Worm (Caenorhabditis elegans) whole organism, early embryonic: Measurements from ENCODE around the gene C43H6.6.

ENCODE experiments used
- B0310.2 ChIP-seq: sonication (generic microtip); optimal IDR thresholded peaks from 2 replicates; lab custom pipeline; 2016; ENCODE audit warnings: mild to moderate bottlenecking, missing genetic modification characterization, missing compliant biosample characterization
- F13C5.2 ChIP-seq: sonication (generic microtip); optimal IDR thresholded peaks from 2 replicates; lab custom pipeline; 2017; ENCODE audit warnings: mild to moderate bottlenecking, missing genetic modification characterization, inconsistent platforms, missing compliant biosample characterization
- aly-1 ChIP-seq: sonication (generic microtip); optimal IDR thresholded peaks from 2 replicates; lab custom pipeline; 2016; ENCODE audit warnings: missing genetic modification characterization, missing compliant biosample characterization
- ama-1 ChIP-seq: fragments of 150-350 bp; optimal IDR thresholded peaks from 2 replicates; lab custom pipeline; 2014
- ceh-13 ChIP-seq: fragments of 200-800 bp; sonication (Bioruptor generic); optimal IDR thresholded peaks from 2 replicates; lab custom pipeline; 2018; ENCODE audit warnings: mild to moderate bottlenecking, missing genetic modification characterization, missing compliant biosample characterization
- ceh-36 ChIP-seq: sonication (generic microtip); optimal IDR thresholded peaks from 2 replicates; lab custom pipeline; 2016; ENCODE audit warnings: missing genetic modification characterization, inconsistent platforms, missing compliant biosample characterization
- ets-7 ChIP-seq: sonication (generic microtip); optimal IDR thresholded peaks from 2 replicates; lab custom pipeline; 2016; ENCODE audit warnings: missing genotype, missing genetic modification characterization, missing compliant biosample characterization
- flt-1 ChIP-seq: fragments of 200-800 bp; sonication (Bioruptor generic); IDR thresholded peaks from 2 replicates; pipeline ENCODE4 v1.3.6; 2022; ENCODE audit warnings: missing genetic modification characterization, missing compliant biosample characterization
- hmbx-1 ChIP-seq: sonication (generic microtip); optimal IDR thresholded peaks from 2 replicates; lab custom pipeline; 2016; ENCODE audit warnings: mild to moderate bottlenecking, missing genetic modification characterization, missing compliant biosample characterization
- hmg-4 ChIP-seq: fragments of 200-800 bp; sonication (Bioruptor generic); optimal IDR thresholded peaks from 2 replicates; lab custom pipeline; 2018; ENCODE audit warnings: mild to moderate bottlenecking, missing genetic modification characterization, missing compliant biosample characterization
- hnd-1 ChIP-seq: sonication (generic microtip); optimal IDR thresholded peaks from 2 replicates; lab custom pipeline; 2016; ENCODE audit warnings: missing genetic modification characterization, missing compliant biosample characterization
- pes-1 ChIP-seq: fragments of 200-800 bp; sonication (Bioruptor generic); IDR thresholded peaks from 2 replicates; pipeline ENCODE4 v1.3.6; 2022; ENCODE audit warnings: missing genetic modification reagents, missing genetic modification characterization, missing compliant biosample characterization
- scrt-1 ChIP-seq: fragments of 200-800 bp; sonication (Bioruptor generic); IDR thresholded peaks from 2 replicates; pipeline ENCODE4 v1.3.6; 2022; ENCODE audit warnings: missing genetic modification characterization, missing compliant biosample characterization
- sea-1 ChIP-seq: fragments of 200-800 bp; sonication (Bioruptor generic); conservative IDR thresholded peaks from 2 replicates; pipeline ENCODE4 v1.3.6; 2022; ENCODE audit warnings: missing genetic modification characterization, missing compliant biosample characterization
- tbx-11 ChIP-seq: fragments of 200-800 bp; sonication (Bioruptor generic); IDR thresholded peaks from 2 replicates; pipeline ENCODE4 v1.3.6; 2022; ENCODE audit warnings: missing genetic modification characterization, missing compliant biosample characterization
- tbx-37 ChIP-seq: fragments of 200-800 bp; sonication (Bioruptor generic); conservative IDR thresholded peaks from 2 replicates; pipeline ENCODE4 v1.3.6; 2022; ENCODE audit warnings: missing genetic modification reagents, missing genetic modification characterization, missing compliant biosample characterization
- tra-4 ChIP-seq: sonication (generic microtip); optimal IDR thresholded peaks from 2 replicates; lab custom pipeline; 2017; ENCODE audit warnings: missing genetic modification characterization, missing compliant biosample characterization

Gene C43H6.6

DNA sequence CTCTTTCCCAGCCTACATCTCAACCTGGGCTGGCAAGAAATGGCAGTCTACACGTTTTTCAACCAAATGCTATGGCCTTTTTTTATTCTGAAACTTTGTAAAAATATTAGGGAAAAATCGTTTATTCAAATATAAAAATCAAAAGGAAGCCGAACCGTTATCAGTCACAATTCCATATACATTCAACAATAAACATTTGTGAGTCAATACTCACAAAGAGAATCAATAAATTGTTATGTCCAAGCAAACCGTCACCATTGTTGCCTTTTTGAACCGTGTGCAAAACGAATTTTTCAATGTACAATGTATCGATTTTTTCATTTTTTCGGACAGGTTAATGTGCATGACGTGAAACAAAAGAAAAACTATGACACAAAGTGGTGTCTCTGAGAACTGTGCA is 26.0 kb upstream of the C43H6.6 start:
- TF ChIP-seq tbx-11 (GFP tag; lab: Robert Waterston, UW) (no peak), F13C5.2 (tag; lab: Kevin White, UChicago) (no peak)

DNA sequence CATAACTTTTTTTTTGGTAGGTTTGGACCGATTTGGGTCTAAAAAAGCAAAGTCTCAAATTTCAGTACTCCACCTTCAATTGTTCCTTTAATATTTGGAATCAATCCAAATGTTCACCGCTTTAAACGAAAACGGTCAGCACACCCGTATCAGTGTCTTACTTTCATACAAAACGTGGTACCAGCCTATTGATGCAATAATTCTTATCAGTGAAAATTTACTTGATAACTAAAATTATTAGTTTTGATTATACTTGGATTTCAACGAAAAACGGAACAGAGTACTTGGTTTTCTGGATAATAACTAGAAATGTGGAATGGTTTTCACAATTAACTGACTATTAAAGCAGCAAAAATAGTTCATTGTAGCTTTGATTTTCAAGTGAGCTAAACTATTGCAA is 24.4 kb upstream of the C43H6.6 start:
- no peak for TF ChIP-seq F13C5.2 (tag; lab: Kevin White, UChicago)
- TF ChIP-seq tbx-11 (GFP tag; lab: Robert Waterston, UW): no peak
- no peak for TF ChIP-seq tra-4 (tag; lab: Kevin White, UChicago)
- no peak for TF ChIP-seq ama-1 (lab: Kevin White, UChicago)
- no peak for TF ChIP-seq hmbx-1 (tag; lab: Kevin White, UChicago)
- TF ChIP-seq ceh-13 (GFP tag; lab: Kevin White, UChicago): no peak
- TF ChIP-seq pes-1 (GFP tag; lab: Robert Waterston, UW): no peak
- no peak for TF ChIP-seq sea-1 (GFP tag; lab: Robert Waterston, UW)
- TF ChIP-seq hmg-4 (GFP tag; lab: Kevin White, UChicago): no peak
- TF ChIP-seq B0310.2 (tag; lab: Kevin White, UChicago): no peak
- no peak for TF ChIP-seq tbx-37 (GFP tag; lab: Robert Waterston, UW)
- no peak for TF ChIP-seq ets-7 (tag; lab: Kevin White, UChicago)
- no peak for TF ChIP-seq aly-1 (tag; lab: Kevin White, UChicago)
- TF ChIP-seq hnd-1 (tag; lab: Kevin White, UChicago): no peak
- TF ChIP-seq ceh-36 (tag; lab: Kevin White, UChicago): no peak
- no peak for TF ChIP-seq flt-1 (GFP tag; lab: Robert Waterston, UW)

DNA sequence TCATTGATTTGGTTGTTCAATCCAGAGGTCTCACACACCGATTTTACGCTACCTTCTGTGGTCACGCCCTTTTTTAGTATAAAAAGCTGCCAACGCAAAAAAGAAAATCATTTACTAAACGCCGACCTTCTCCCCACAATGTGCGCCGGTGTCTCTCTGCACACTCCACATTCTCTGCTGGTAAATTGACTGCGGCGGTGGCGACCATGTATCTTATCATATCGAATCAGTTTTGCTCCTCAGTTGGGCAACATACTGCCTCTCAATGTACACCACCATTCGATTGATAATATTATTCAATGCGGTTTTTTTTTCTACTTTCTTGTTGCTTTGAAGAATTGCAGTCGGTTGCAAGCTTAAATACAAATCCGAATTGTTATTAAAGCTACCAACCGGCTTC is 22.9 kb upstream of the C43H6.6 start:
- TF ChIP-seq hnd-1 (tag; lab: Kevin White, UChicago) (no peak), ceh-13 (GFP tag; lab: Kevin White, UChicago) (no peak), tra-4 (tag; lab: Kevin White, UChicago) (no peak), B0310.2 (tag; lab: Kevin White, UChicago) (no peak), ceh-36 (tag; lab: Kevin White, UChicago) (no peak), scrt-1 (GFP tag; lab: Robert Waterston, UW) (no peak), tbx-37 (GFP tag; lab: Robert Waterston, UW) (no peak), hmbx-1 (tag; lab: Kevin White, UChicago) (no peak), ama-1 (lab: Kevin White, UChicago) (no peak), ets-7 (tag; lab: Kevin White, UChicago) (no peak), pes-1 (GFP tag; lab: Robert Waterston, UW) (no peak), F13C5.2 (tag; lab: Kevin White, UChicago) (no peak), sea-1 (GFP tag; lab: Robert Waterston, UW) (no peak), aly-1 (tag; lab: Kevin White, UChicago) (no peak), tbx-11 (GFP tag; lab: Robert Waterston, UW) (no peak), hmg-4 (GFP tag; lab: Kevin White, UChicago) (no peak), flt-1 (GFP tag; lab: Robert Waterston, UW) (no peak)

DNA sequence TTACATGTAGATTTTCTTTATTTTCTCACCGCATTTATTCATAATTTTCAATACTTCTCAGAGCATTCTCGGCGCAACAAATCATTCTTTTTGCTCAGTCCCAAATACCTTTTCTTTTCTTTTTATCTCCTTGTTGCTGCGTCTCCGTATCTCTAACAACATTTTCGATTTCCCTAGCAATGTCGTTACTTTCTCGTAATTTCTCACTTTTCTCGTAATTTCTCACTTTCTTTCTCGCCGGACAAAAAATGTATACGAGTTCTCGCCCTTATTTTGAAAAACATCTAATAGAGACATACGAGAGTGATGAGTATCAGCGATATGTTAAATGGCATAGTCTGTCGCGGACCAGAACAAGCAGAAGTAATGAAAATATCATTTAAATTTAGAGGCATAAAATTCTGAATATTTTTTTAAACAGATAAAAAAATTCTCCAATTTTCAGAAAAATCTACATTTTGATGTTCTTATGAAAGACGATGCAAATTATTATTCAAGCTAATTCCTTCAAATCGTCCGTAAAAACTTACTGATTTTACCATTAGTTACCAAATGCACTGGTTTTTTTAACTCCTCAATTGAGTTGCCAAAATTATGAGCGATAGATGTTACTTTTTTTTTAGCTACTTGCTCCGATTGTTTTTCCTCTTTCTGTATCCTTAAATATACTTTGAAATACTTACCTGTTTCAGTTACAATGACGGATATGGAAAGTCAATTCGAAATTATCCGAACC is 19.6 kb upstream of the C43H6.6 start, which contains the start of gene F47G3.3:
TSS of gene F47G3.3 (plus strand) at position 686 of the 736 bp plus-strand sequence.
- TF ChIP-seq F13C5.2 (tag; lab: Kevin White, UChicago): no peak
- TF ChIP-seq aly-1 (tag; lab: Kevin White, UChicago): no peak
- TF ChIP-seq hmbx-1 (tag; lab: Kevin White, UChicago): no peak
- TF ChIP-seq B0310.2 (tag; lab: Kevin White, UChicago): no peak
- TF ChIP-seq flt-1 (GFP tag; lab: Robert Waterston, UW): no peak
- no peak for TF ChIP-seq pes-1 (GFP tag; lab: Robert Waterston, UW)
- TF ChIP-seq ceh-13 (GFP tag; lab: Kevin White, UChicago): no peak
- TF ChIP-seq sea-1 (GFP tag; lab: Robert Waterston, UW): no peak
- TF ChIP-seq ceh-36 (tag; lab: Kevin White, UChicago): no peak
- TF ChIP-seq tbx-37 (GFP tag; lab: Robert Waterston, UW): no peak
- TF ChIP-seq hnd-1 (tag; lab: Kevin White, UChicago): no peak
- TF ChIP-seq ets-7 (tag; lab: Kevin White, UChicago): no peak
- no peak for TF ChIP-seq hmg-4 (GFP tag; lab: Kevin White, UChicago)
- TF ChIP-seq scrt-1 (GFP tag; lab: Robert Waterston, UW): no peak

DNA sequence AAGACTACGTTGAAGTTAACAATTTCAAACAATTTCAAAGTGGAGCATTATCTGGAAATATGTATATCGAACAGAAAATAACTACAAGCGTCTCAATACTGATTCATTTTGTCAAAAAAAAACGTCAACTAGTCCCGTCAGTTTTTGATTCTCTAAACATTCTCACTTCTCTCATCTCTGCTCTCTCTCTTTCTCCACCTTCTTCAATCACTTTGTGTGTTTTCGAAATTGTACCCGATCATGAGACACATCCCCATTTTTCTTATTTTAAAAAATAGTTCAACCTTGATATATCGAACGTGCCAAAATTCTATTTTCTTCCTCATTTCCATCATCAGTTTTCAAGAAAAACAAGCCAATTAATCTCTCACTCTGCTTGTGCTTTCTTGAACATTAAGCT is 14.3 kb upstream of the C43H6.6 start:
- TF ChIP-seq flt-1 (GFP tag; lab: Robert Waterston, UW) (no peak), tra-4 (tag; lab: Kevin White, UChicago) (no peak), hnd-1 (tag; lab: Kevin White, UChicago) (no peak), pes-1 (GFP tag; lab: Robert Waterston, UW) (no peak), B0310.2 (tag; lab: Kevin White, UChicago) (no peak), tbx-37 (GFP tag; lab: Robert Waterston, UW) (no peak), scrt-1 (GFP tag; lab: Robert Waterston, UW) (no peak), ceh-36 (tag; lab: Kevin White, UChicago) (no peak), sea-1 (GFP tag; lab: Robert Waterston, UW) (no peak), hmg-4 (GFP tag; lab: Kevin White, UChicago) (no peak), ceh-13 (GFP tag; lab: Kevin White, UChicago) (no peak), tbx-11 (GFP tag; lab: Robert Waterston, UW) (no peak), hmbx-1 (tag; lab: Kevin White, UChicago) (no peak), aly-1 (tag; lab: Kevin White, UChicago) (no peak), F13C5.2 (tag; lab: Kevin White, UChicago) (no peak), ama-1 (lab: Kevin White, UChicago) (no peak), ets-7 (tag; lab: Kevin White, UChicago) (no peak)

DNA sequence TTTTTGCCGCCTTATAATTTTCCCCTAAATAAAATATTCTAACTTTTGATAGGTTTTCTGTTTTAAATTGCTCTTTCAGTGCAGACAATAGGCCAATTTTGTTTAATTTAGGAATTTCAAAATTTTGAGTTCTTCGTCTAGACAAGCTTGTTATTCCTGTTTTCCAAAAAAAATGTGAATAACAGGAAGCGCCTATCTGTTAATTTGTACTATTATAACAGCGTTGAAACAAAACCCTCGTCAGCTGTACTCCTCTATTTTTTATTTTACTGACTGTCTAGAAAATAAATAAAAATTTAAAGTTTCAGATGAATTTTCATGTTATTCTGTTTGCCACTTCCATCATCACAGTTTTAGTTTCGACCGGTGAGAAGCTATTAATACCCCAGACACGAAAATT is 13.8 kb upstream of the C43H6.6 start, which contains the start of gene F47G3.4:
TSS of gene F47G3.4 (plus strand) at position 301 of the 400 bp plus-strand sequence.
- TF ChIP-seq B0310.2 (tag; lab: Kevin White, UChicago): no peak
- TF ChIP-seq ceh-36 (tag; lab: Kevin White, UChicago): no peak
- TF ChIP-seq ceh-13 (GFP tag; lab: Kevin White, UChicago): no peak
- no peak for TF ChIP-seq hmg-4 (GFP tag; lab: Kevin White, UChicago)
- TF ChIP-seq hmbx-1 (tag; lab: Kevin White, UChicago): no peak
- no peak for TF ChIP-seq scrt-1 (GFP tag; lab: Robert Waterston, UW)
- no peak for TF ChIP-seq pes-1 (GFP tag; lab: Robert Waterston, UW)
- TF ChIP-seq hnd-1 (tag; lab: Kevin White, UChicago): no peak
- TF ChIP-seq F13C5.2 (tag; lab: Kevin White, UChicago): no peak
- TF ChIP-seq tra-4 (tag; lab: Kevin White, UChicago): no peak
- no peak for TF ChIP-seq flt-1 (GFP tag; lab: Robert Waterston, UW)
- TF ChIP-seq tbx-37 (GFP tag; lab: Robert Waterston, UW): no peak
- no peak for TF ChIP-seq ama-1 (lab: Kevin White, UChicago)
- TF ChIP-seq aly-1 (tag; lab: Kevin White, UChicago): no peak
- TF ChIP-seq sea-1 (GFP tag; lab: Robert Waterston, UW): no peak
- no peak for TF ChIP-seq ets-7 (tag; lab: Kevin White, UChicago)
- TF ChIP-seq tbx-11 (GFP tag; lab: Robert Waterston, UW): no peak
